Fruit fly (Drosophila melanogaster) whole organism, embryonic: ENCODE measurements around the gene ATPsyngamma.

Experiments
- Aef1 ChIP-seq: fragments of 200-800 bp; sonication (Bioruptor generic); IDR thresholded peaks from 3 replicates; pipeline ENCODE4 v1.3.6; 2022; ENCODE audit warnings: missing biosample characterization, missing genetic modification characterization
- CG10267 ChIP-seq: fragments of 200-800 bp; sonication (Bioruptor generic); optimal IDR thresholded peaks from 2 replicates; lab custom pipeline; 2018; ENCODE audit warnings: missing biosample characterization, mild to moderate bottlenecking, missing genetic modification characterization, moderate library complexity
- CG10654 ChIP-seq: fragments of 200-800 bp; sonication (Bioruptor generic); optimal IDR thresholded peaks from 2 replicates; lab custom pipeline; 2016; ENCODE audit warnings: missing biosample characterization, missing genetic modification characterization
- CG11560 ChIP-seq: fragments of 200-800 bp; sonication (Bioruptor generic); IDR thresholded peaks from 3 replicates; pipeline ENCODE4 v1.3.6; 2022; ENCODE audit warnings: missing biosample characterization, missing genetic modification characterization
- CG12299 ChIP-seq: fragments of 200-800 bp; sonication (Bioruptor generic); optimal IDR thresholded peaks from 2 replicates; lab custom pipeline; 2018; ENCODE audit warnings: missing biosample characterization, mild to moderate bottlenecking, missing genetic modification characterization
- CG12391 ChIP-seq: fragments of 200-800 bp; sonication (Bioruptor generic); optimal IDR thresholded peaks from 3 replicates; lab custom pipeline; 2018; ENCODE audit warnings: missing biosample characterization, mild to moderate bottlenecking, missing genetic modification characterization, moderate library complexity
- CG14441 ChIP-seq: fragments of 200-800 bp; sonication (Bioruptor generic); IDR thresholded peaks from 2 replicates; pipeline ENCODE4 v1.3.6; 2022; ENCODE audit warnings: missing biosample characterization, missing genetic modification characterization
- CG15696 ChIP-seq: fragments of 200-800 bp; sonication (Bioruptor generic); optimal IDR thresholded peaks from 2 replicates; lab custom pipeline; 2019; ENCODE audit warnings: missing biosample characterization, mild to moderate bottlenecking, missing genetic modification characterization, moderate library complexity
- CG1602 ChIP-seq: fragments of 200-800 bp; sonication (Bioruptor generic); optimal IDR thresholded peaks from 3 replicates; lab custom pipeline; 2016; ENCODE audit warnings: missing biosample characterization, missing genetic modification characterization
- CG17912 ChIP-seq: fragments of 200-800 bp; sonication (Bioruptor generic); optimal IDR thresholded peaks from 2 replicates; lab custom pipeline; 2018; ENCODE audit warnings: missing biosample characterization, mild to moderate bottlenecking, missing genetic modification characterization
- CG18619 ChIP-seq: fragments of 200-800 bp; sonication (Bioruptor generic); optimal IDR thresholded peaks from 3 replicates; lab custom pipeline; 2017; ENCODE audit warnings: missing biosample characterization, mild to moderate bottlenecking, missing genetic modification characterization
- CG2199 ChIP-seq: fragments of 200-800 bp; sonication (Bioruptor generic); IDR thresholded peaks from 3 replicates; pipeline ENCODE4 v1.3.6; 2022; ENCODE audit warnings: missing biosample characterization, missing genetic modification characterization
- CG4282 ChIP-seq: fragments of 200-800 bp; sonication (Bioruptor generic); optimal IDR thresholded peaks from 2 replicates; lab custom pipeline; 2016; ENCODE audit warnings: missing biosample characterization, missing genetic modification characterization
- CG43689 ChIP-seq: fragments of 200-800 bp; sonication (Bioruptor generic); IDR thresholded peaks from 2 replicates; pipeline ENCODE4 v1.3.6; 2022; ENCODE audit warnings: missing biosample characterization, missing genetic modification characterization
- CG4820 ChIP-seq: fragments of 200-800 bp; sonication (Bioruptor generic); optimal IDR thresholded peaks from 3 replicates; lab custom pipeline; 2016; ENCODE audit warnings: missing biosample characterization, missing genetic modification characterization
- CG6272 ChIP-seq: fragments of 200-800 bp; sonication (Bioruptor generic); IDR thresholded peaks from 2 replicates; pipeline ENCODE4 v1.3.6; 2022; ENCODE audit warnings: missing biosample characterization, missing genetic modification characterization
- CG6689 ChIP-seq: fragments of 200-800 bp; sonication (Bioruptor generic); IDR thresholded peaks from 2 replicates; pipeline ENCODE4 v1.3.6; 2022; ENCODE audit warnings: missing biosample characterization, missing genetic modification characterization
- CG7556 ChIP-seq: fragments of 200-800 bp; sonication (Bioruptor generic); optimal IDR thresholded peaks from 2 replicates; lab custom pipeline; 2017; ENCODE audit warnings: missing biosample characterization, mild to moderate bottlenecking, missing genetic modification characterization
- CG7928 ChIP-seq: fragments of 200-800 bp; sonication (Bioruptor generic); optimal IDR thresholded peaks from 2 replicates; lab custom pipeline; 2017; ENCODE audit warnings: missing biosample characterization, mild to moderate bottlenecking, missing genetic modification characterization
- CG8765 ChIP-seq: fragments of 200-800 bp; sonication (Bioruptor generic); IDR thresholded peaks from 2 replicates; pipeline ENCODE4 v1.3.6; 2022; ENCODE audit warnings: missing biosample characterization, missing genetic modification characterization
- CG8944 ChIP-seq: fragments of 200-800 bp; sonication (Bioruptor generic); optimal IDR thresholded peaks from 3 replicates; lab custom pipeline; 2016; ENCODE audit warnings: missing biosample characterization, missing genetic modification characterization
- Chrac-16 ChIP-seq: fragments of 200-800 bp; sonication (Bioruptor generic); optimal IDR thresholded peaks from 3 replicates; lab custom pipeline; 2016; ENCODE audit warnings: missing biosample characterization, missing genetic modification characterization
- D19A ChIP-seq: fragments of 200-800 bp; optimal IDR thresholded peaks from 3 replicates; lab custom pipeline; 2019; ENCODE audit warnings: missing biosample characterization, mild to moderate bottlenecking, missing genetic modification characterization, moderate library complexity
- ERR ChIP-seq: fragments of 200-800 bp; sonication (Bioruptor generic); optimal IDR thresholded peaks from 2 replicates; lab custom pipeline; 2016; ENCODE audit warnings: missing biosample characterization, missing genetic modification characterization
- Gug ChIP-seq: fragments of 200-800 bp; sonication (Bioruptor generic); IDR thresholded peaks from 4 replicates; pipeline ENCODE4 v1.3.6; 2022; ENCODE audit warnings: missing biosample characterization, missing genetic modification characterization
- Hmr ChIP-seq: fragments of 200-800 bp; sonication (Bioruptor generic); optimal IDR thresholded peaks from 3 replicates; lab custom pipeline; 2017; ENCODE audit warnings: mild to moderate bottlenecking, missing biosample characterization, missing genetic modification reagents, missing genetic modification characterization
- Hr3 ChIP-seq: fragments of 200-800 bp; sonication (Bioruptor generic); optimal IDR thresholded peaks from 3 replicates; lab custom pipeline; 2016; ENCODE audit warnings: missing biosample characterization, missing genetic modification characterization
- Mrtf ChIP-seq: fragments of 200-800 bp; sonication (Bioruptor generic); IDR thresholded peaks from 3 replicates; pipeline ENCODE4 v1.3.6; 2022; ENCODE audit warnings: missing biosample characterization, missing genetic modification characterization
- NK7.1 ChIP-seq: fragments of 200-800 bp; sonication (Bioruptor generic); optimal IDR thresholded peaks from 3 replicates; lab custom pipeline; 2016; ENCODE audit warnings: missing biosample characterization, missing genetic modification characterization
- Neu2 ChIP-seq: fragments of 200-800 bp; sonication (Bioruptor generic); optimal IDR thresholded peaks from 3 replicates; lab custom pipeline; 2016; ENCODE audit warnings: missing biosample characterization, missing genetic modification characterization, borderline replicate concordance
- Rfx ChIP-seq: fragments of 200-800 bp; sonication (Bioruptor generic); IDR thresholded peaks from 2 replicates; pipeline ENCODE4 v1.3.6; 2022; ENCODE audit warnings: missing biosample characterization, missing genetic modification characterization
- Sin3A ChIP-seq: fragments of >200 bp; optimal IDR thresholded peaks from 2 replicates; lab custom pipeline; 2018
- Sox100B ChIP-seq: fragments of 200-800 bp; sonication (Bioruptor generic); optimal IDR thresholded peaks from 3 replicates; lab custom pipeline; 2018; ENCODE audit warnings: missing biosample characterization, mild to moderate bottlenecking, missing genetic modification characterization
- Sox102F ChIP-seq: fragments of 200-800 bp; sonication (Bioruptor generic); optimal IDR thresholded peaks from 2 replicates; lab custom pipeline; 2018; ENCODE audit warnings: missing biosample characterization, mild to moderate bottlenecking, missing genetic modification characterization, moderate library complexity
- Ssrp ChIP-seq: fragments of 200-800 bp; sonication (Bioruptor generic); optimal IDR thresholded peaks from 2 replicates; lab custom pipeline; 2018; ENCODE audit warnings: missing biosample characterization, mild to moderate bottlenecking, missing genetic modification characterization, moderate library complexity
- ab ChIP-seq: fragments of 200-800 bp; sonication (Bioruptor generic); optimal IDR thresholded peaks from 2 replicates; lab custom pipeline; 2016; ENCODE audit warnings: missing biosample characterization, missing genetic modification characterization
- da ChIP-seq: fragments of 200-800 bp; sonication (Bioruptor generic); optimal IDR thresholded peaks from 2 replicates; lab custom pipeline; 2016; ENCODE audit warnings: missing biosample characterization, missing genetic modification characterization
- dimm ChIP-seq: fragments of 200-800 bp; sonication (Bioruptor generic); IDR thresholded peaks from 2 replicates; pipeline ENCODE4 v1.3.6; 2022; ENCODE audit warnings: missing biosample characterization, missing genetic modification characterization
- gem ChIP-seq: fragments of 200-800 bp; sonication (Bioruptor generic); optimal IDR thresholded peaks from 2 replicates; lab custom pipeline; 2019; ENCODE audit warnings: missing biosample characterization, mild to moderate bottlenecking, missing genetic modification characterization, moderate library complexity
- hb ChIP-seq: fragments of 200-800 bp; sonication (Bioruptor generic); IDR thresholded peaks from 3 replicates; pipeline ENCODE4 v1.3.6; 2022; ENCODE audit warnings: missing biosample characterization, missing genetic modification characterization; ENCODE audit not compliant: partially characterized antibody
- ind ChIP-seq: fragments of 200-800 bp; sonication (Bioruptor generic); optimal IDR thresholded peaks from 3 replicates; lab custom pipeline; 2016; ENCODE audit warnings: missing biosample characterization, missing genetic modification characterization
- insv ChIP-seq, 2 experiments: fragments of 200-800 bp; sonication (Bioruptor generic); optimal IDR thresholded peaks; 3 replicates each; lab custom pipeline; 2016 to 2018; ENCODE audit warnings: missing biosample characterization in 2 of 2, missing genetic modification characterization in 2 of 2
- luna ChIP-seq: fragments of 200-800 bp; sonication (Bioruptor generic); optimal IDR thresholded peaks from 2 replicates; lab custom pipeline; 2016; ENCODE audit warnings: missing biosample characterization, missing genetic modification characterization
- mam ChIP-seq: fragments of 200-800 bp; sonication (Bioruptor generic); optimal IDR thresholded peaks from 3 replicates; lab custom pipeline; 2016; ENCODE audit warnings: missing biosample characterization, missing genetic modification characterization
- nerfin-2 ChIP-seq: fragments of 200-800 bp; sonication (Bioruptor generic); IDR thresholded peaks from 2 replicates; pipeline ENCODE4 v1.3.6; 2022; ENCODE audit warnings: missing biosample characterization, missing genetic modification characterization; ENCODE audit not compliant: partially characterized antibody
- run ChIP-seq: fragments of 200-800 bp; sonication (Bioruptor generic); optimal IDR thresholded peaks from 3 replicates; lab custom pipeline; 2018; ENCODE audit warnings: missing biosample characterization, mild to moderate bottlenecking, missing genetic modification characterization
- schlank ChIP-seq: fragments of 200-800 bp; sonication (Bioruptor generic); optimal IDR thresholded peaks from 2 replicates; lab custom pipeline; 2018; ENCODE audit warnings: missing biosample characterization, mild to moderate bottlenecking, missing genetic modification characterization
- slp2 ChIP-seq: fragments of 200-800 bp; sonication (Bioruptor generic); optimal IDR thresholded peaks from 2 replicates; lab custom pipeline; 2016; ENCODE audit warnings: missing biosample characterization, missing genetic modification characterization
- stc ChIP-seq: fragments of 200-800 bp; sonication (Bioruptor generic); IDR thresholded peaks from 2 replicates; pipeline ENCODE4 v1.3.6; 2022; ENCODE audit warnings: missing biosample characterization, missing genetic modification characterization
- yki ChIP-seq: fragments of >200 bp; optimal IDR thresholded peaks from 3 replicates; lab custom pipeline; 2018
- zfh1 ChIP-seq: fragments of 200-800 bp; sonication (Bioruptor generic); IDR thresholded peaks from 3 replicates; pipeline ENCODE4 v1.3.6; 2022; ENCODE audit warnings: missing biosample characterization, missing genetic modification characterization

ATPsyngamma gene

DNA sequence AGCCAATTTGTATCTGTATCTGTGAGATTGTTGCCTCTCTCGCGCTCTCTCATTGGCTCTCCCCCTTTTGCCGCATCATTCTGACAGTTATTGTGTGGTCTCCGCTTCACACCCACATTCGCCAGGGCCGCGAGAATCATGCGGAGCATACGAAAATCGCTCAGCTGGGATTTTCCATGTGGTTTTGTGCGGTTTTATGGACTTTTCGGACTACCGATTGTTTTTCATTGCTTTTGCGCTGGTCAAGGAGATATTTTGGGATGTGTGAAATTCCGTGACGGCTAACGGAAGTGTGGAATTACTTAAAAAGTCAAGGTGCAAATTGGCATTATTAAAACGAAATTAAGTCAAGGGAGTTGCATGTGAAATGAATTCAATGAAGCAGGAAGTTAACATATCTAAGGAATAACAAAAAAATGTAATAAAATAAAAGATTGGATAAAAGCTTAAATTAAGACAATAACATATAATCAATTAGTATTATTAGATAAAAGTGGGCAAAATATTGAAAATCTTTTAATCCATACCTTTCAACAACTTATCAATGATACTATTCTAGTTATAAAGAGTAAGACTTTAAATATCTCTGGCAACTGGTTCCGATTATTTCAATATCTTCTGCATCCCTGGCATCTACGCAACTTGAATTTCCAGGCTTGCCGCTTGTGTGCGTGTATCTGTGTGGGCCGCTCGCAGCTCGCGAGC, 23.3 kb upstream of the ATPsyngamma start (continued):
- no peak for TF ChIP-seq schlank (tag; lab: Kevin White, UChicago)
- peak; percentile 71 for TF ChIP-seq Rfx (GFP tag; lab: Robert Waterston, UW)
- peak; percentile 25 for TF ChIP-seq CG10654 (GFP tag; lab: Kevin White, UChicago)
- TF ChIP-seq dimm (GFP tag; lab: Robert Waterston, UW): no peak
- no peak for TF ChIP-seq D19A (tag; lab: Kevin White, UChicago)
- TF ChIP-seq zfh1 (GFP tag; lab: Robert Waterston, UW): peak; percentile 32; the same call in 1 of the 3 replicates
- no peak for TF ChIP-seq CG11560
- TF ChIP-seq da (GFP tag; lab: Kevin White, UChicago): no peak
- TF ChIP-seq Ssrp (tag; lab: Kevin White, UChicago): peak; percentile 5
- no peak for TF ChIP-seq stc (GFP tag; lab: Robert Waterston, UW)
- peak; percentile 69 for TF ChIP-seq CG7556 (GFP tag; lab: Kevin White, UChicago)
- TF ChIP-seq CG43689 (GFP tag; lab: Robert Waterston, UW): no peak
- no peak for TF ChIP-seq Hmr (GFP tag; lab: Kevin White, UChicago)
- peak; percentile 31 for TF ChIP-seq CG15696 (tag; lab: Kevin White, UChicago)
- 0 out of 3 replicates have a peak, but pooled peaks have one; percentile 39 for TF ChIP-seq Mrtf (GFP tag; lab: Robert Waterston, UW)
- TF ChIP-seq Sin3A (lab: Kevin White, UChicago): no peak
- no peak for TF ChIP-seq insv (GFP tag; optimal IDR thresholded peaks at IDR 0.05; lab: Kevin White, UChicago)
- no peak for TF ChIP-seq CG17912 (GFP tag; lab: Kevin White, UChicago)
- TF ChIP-seq ind (GFP tag; lab: Kevin White, UChicago): peak; percentile 13
- TF ChIP-seq CG2199 (GFP tag; lab: Robert Waterston, UW): no peak
- TF ChIP-seq NK7.1 (GFP tag; lab: Kevin White, UChicago): no peak
- TF ChIP-seq mam: peak; percentile 2
- peak; percentile 48; the same call in 1 of the 2 replicates for TF ChIP-seq CG8765 (GFP tag; lab: Robert Waterston, UW)
- no peak for TF ChIP-seq run (tag; lab: Kevin White, UChicago)
- TF ChIP-seq nerfin-2 (GFP tag; lab: Robert Waterston, UW): peak; percentile 9; the same call in 1 of the 2 replicates
- no peak for TF ChIP-seq CG4282 (GFP tag; lab: Kevin White, UChicago)
- TF ChIP-seq Aef1 (GFP tag; lab: Robert Waterston, UW): 0 out of 3 replicates have a peak, but pooled peaks have one; percentile 11
- TF ChIP-seq CG10267 (tag; lab: Kevin White, UChicago): peak; percentile 27
- no peak for TF ChIP-seq hb (GFP tag; lab: Robert Waterston, UW)
- TF ChIP-seq CG4820 (GFP tag; lab: Kevin White, UChicago): peak; percentile 33
- no peak for TF ChIP-seq ERR (GFP tag; lab: Kevin White, UChicago)
- TF ChIP-seq Hr3 (GFP tag; lab: Kevin White, UChicago): peak; percentile 24
- TF ChIP-seq gem: peak; percentile 63
- TF ChIP-seq luna (GFP tag; lab: Kevin White, UChicago): no peak
- peak; percentile 89 for TF ChIP-seq CG7928
- TF ChIP-seq slp2 (GFP tag; lab: Kevin White, UChicago): peak; percentile 13
- TF ChIP-seq yki (lab: Kevin White, UChicago): peak; percentile 59
- TF ChIP-seq Chrac-16: peak; percentile 14
- TF ChIP-seq CG12299: no peak
- peak; percentile 42; the same call in 3 of the 4 replicates for TF ChIP-seq Gug (GFP tag; lab: Robert Waterston, UW)
- peak; percentile 5 for TF ChIP-seq Sox102F (GFP tag; lab: Kevin White, UChicago)
- peak; percentile 46 for TF ChIP-seq CG6272
- TF ChIP-seq CG14441: peak; percentile 42; the same call in 1 of the 2 replicates
- TF ChIP-seq CG1602: peak; percentile 21
- TF ChIP-seq CG12391 (tag; lab: Kevin White, UChicago): peak; percentile 40
- TF ChIP-seq CG6689 (GFP tag; lab: Robert Waterston, UW): peak; percentile 43; the same call in 1 of the 2 replicates
- peak; percentile 61 for TF ChIP-seq Sox100B (GFP tag; lab: Kevin White, UChicago)
- peak; percentile 20 for TF ChIP-seq CG8944
- TF ChIP-seq ab: no peak
- TF ChIP-seq Neu2 (GFP tag; lab: Kevin White, UChicago): no peak
- peak; percentile 33 for TF ChIP-seq CG18619
